Fruit fly (Drosophila melanogaster) whole organism, wandering third instar larva: Measurements from ENCODE around the gene CG13876.
A peak's percentile ranks its signal among the peaks of the same experiment; 100 is the strongest.

ENCODE experiments used
- Abd-B ChIP-seq: fragments of >200 bp; optimal IDR thresholded peaks from 2 replicates; lab custom pipeline; 2017; ENCODE audit warnings: missing biosample characterization, missing genetic modification characterization
- CG32264 ChIP-seq: fragments of 200-800 bp; sonication (Bioruptor generic); optimal IDR thresholded peaks from 2 replicates; lab custom pipeline; 2016; ENCODE audit warnings: missing biosample characterization, missing genetic modification characterization
- CG9705 ChIP-seq: fragments of 200-800 bp; sonication (Bioruptor generic); optimal IDR thresholded peaks from 2 replicates; lab custom pipeline; 2018; ENCODE audit warnings: missing biosample characterization, mild to moderate bottlenecking, missing genetic modification characterization
- CrebA ChIP-seq: fragments of 200-800 bp; sonication (Bioruptor generic); optimal IDR thresholded peaks from 2 replicates; lab custom pipeline; 2016; ENCODE audit warnings: missing biosample characterization, mild to moderate bottlenecking, missing genetic modification characterization, borderline replicate concordance
- Dif ChIP-seq: fragments of 200-275, 200-300 bp; sonication (Bioruptor generic); optimal IDR thresholded peaks from 2 replicates; lab custom pipeline; 2018; ENCODE audit warnings: missing biosample characterization, missing genetic modification characterization; ENCODE audit not compliant: partially characterized antibody
- GATAd ChIP-seq: sonication (Bioruptor generic); optimal IDR thresholded peaks from 2 replicates; lab custom pipeline; 2016; ENCODE audit warnings: missing biosample characterization, missing genetic modification characterization
- HLH106 ChIP-seq: fragments of 200-800 bp; optimal IDR thresholded peaks from 3 replicates; lab custom pipeline; 2019; ENCODE audit warnings: missing biosample characterization, mild to moderate bottlenecking, missing genetic modification characterization, moderate library complexity
- Hnf4 ChIP-seq: fragments of 200-800 bp; sonication (Bioruptor generic); optimal IDR thresholded peaks from 2 replicates; lab custom pipeline; 2016; ENCODE audit warnings: missing biosample characterization, mild to moderate bottlenecking, missing genetic modification characterization
- Hr78 ChIP-seq: fragments of >200 bp; optimal IDR thresholded peaks from 2 replicates; lab custom pipeline; 2017; ENCODE audit warnings: missing biosample characterization, missing genetic modification characterization
- Hr83 ChIP-seq: fragments of 200-300 bp; sonication (Bioruptor generic); optimal IDR thresholded peaks from 2 replicates; lab custom pipeline; 2016; ENCODE audit warnings: missing biosample characterization, mild to moderate bottlenecking, missing genetic modification characterization, moderate library complexity; ENCODE audit not compliant: poor library complexity, severe bottlenecking
- Jra ChIP-seq: sonication (Bioruptor generic); optimal IDR thresholded peaks from 2 replicates; lab custom pipeline; 2016; ENCODE audit warnings: missing biosample characterization, missing genetic modification characterization
- Mio ChIP-seq: sonication (Bioruptor generic); optimal IDR thresholded peaks from 2 replicates; lab custom pipeline; 2016; ENCODE audit warnings: missing biosample characterization, missing genetic modification characterization
- Myc ChIP-seq: fragments of >200 bp; optimal IDR thresholded peaks from 2 replicates; lab custom pipeline; 2017
- N ChIP-seq: fragments of >200 bp; optimal IDR thresholded peaks from 2 replicates; lab custom pipeline; 2018; ENCODE audit warnings: missing biosample characterization, missing external identifiers, missing genetic modification characterization
- OdsH ChIP-seq: fragments of 200-800 bp; sonication (Bioruptor generic); optimal IDR thresholded peaks from 2 replicates; lab custom pipeline; 2016; ENCODE audit warnings: missing biosample characterization, mild to moderate bottlenecking, missing genetic modification characterization
- Rel ChIP-seq, 2 experiments: fragments of 200-800 bp; sonication (Bioruptor generic) in 1 of 2; optimal IDR thresholded peaks; 2 replicates in 1 of 2; 3 replicates in 1 of 2; lab custom pipeline; 2016 to 2019; ENCODE audit warnings: mild to moderate bottlenecking in 2 of 2, missing biosample characterization in 2 of 2, missing genetic modification characterization in 2 of 2, moderate library complexity in 1 of 2
- Sp1 ChIP-seq: fragments of 200-800 bp; sonication (Bioruptor generic); optimal IDR thresholded peaks from 3 replicates; lab custom pipeline; 2019; ENCODE audit warnings: missing biosample characterization, mild to moderate bottlenecking, missing genetic modification characterization, moderate library complexity
- Vsx2 ChIP-seq: fragments of 200-300, 225-300 bp; sonication (Bioruptor generic); optimal IDR thresholded peaks from 2 replicates; lab custom pipeline; 2018; ENCODE audit warnings: missing biosample characterization, missing genetic modification characterization; ENCODE audit not compliant: partially characterized antibody
- br ChIP-seq: fragments of 200-800 bp; sonication (Bioruptor generic); optimal IDR thresholded peaks from 2 replicates; lab custom pipeline; 2016; ENCODE audit warnings: missing biosample characterization, missing genetic modification characterization
- brk ChIP-seq: fragments of 200-800 bp; sonication (Bioruptor generic); optimal IDR thresholded peaks from 2 replicates; lab custom pipeline; 2016; ENCODE audit warnings: missing biosample characterization, mild to moderate bottlenecking, missing genetic modification characterization
- dl ChIP-seq, 2 experiments: fragments of 175-275, 200-275 bp in 1 of 2; fragments of 200-275 bp in 1 of 2; sonication (Bioruptor generic); optimal IDR thresholded peaks; lab custom pipeline; 2018; ENCODE audit warnings: mild to moderate bottlenecking in 2 of 2, missing biosample characterization in 2 of 2, missing genetic modification characterization in 2 of 2, moderate library complexity in 2 of 2; ENCODE audit not compliant: partially characterized antibody in 2 of 2, insufficient read depth in 1 of 2
- dmrt93B ChIP-seq: fragments of 200-800 bp; sonication (Bioruptor generic); optimal IDR thresholded peaks from 2 replicates; lab custom pipeline; 2018; ENCODE audit warnings: missing biosample characterization, mild to moderate bottlenecking, missing genetic modification characterization
- dsf ChIP-seq: sonication (Bioruptor generic); optimal IDR thresholded peaks from 2 replicates; lab custom pipeline; 2016; ENCODE audit warnings: missing biosample characterization, missing genetic modification characterization, borderline replicate concordance
- ey ChIP-seq: fragments of 200-800 bp; sonication (Bioruptor generic); optimal IDR thresholded peaks from 2 replicates; lab custom pipeline; 2016; ENCODE audit warnings: missing biosample characterization, missing genetic modification characterization
- foxo ChIP-seq, 2 experiments: fragments of 200-800 bp; sonication (Bioruptor generic); optimal IDR thresholded peaks; 2 replicates in 1 of 2; 3 replicates in 1 of 2; lab custom pipeline; 2016 to 2017; ENCODE audit warnings: missing biosample characterization in 2 of 2, missing genetic modification characterization in 2 of 2
- fru ChIP-seq: fragments of 200-800 bp; sonication (Bioruptor generic); optimal IDR thresholded peaks from 3 replicates; lab custom pipeline; 2016; ENCODE audit warnings: missing biosample characterization, mild to moderate bottlenecking, missing genetic modification characterization
- lola ChIP-seq: fragments of >200 bp; optimal IDR thresholded peaks from 2 replicates; lab custom pipeline; 2017; ENCODE audit warnings: missing biosample characterization, missing genetic modification characterization
- pan ChIP-seq: fragments of >200 bp; optimal IDR thresholded peaks from 2 replicates; lab custom pipeline; 2017
- psq ChIP-seq: fragments of 200-800 bp; sonication (Bioruptor generic); optimal IDR thresholded peaks from 3 replicates; lab custom pipeline; 2017; ENCODE audit warnings: missing biosample characterization, mild to moderate bottlenecking, missing genetic modification characterization, moderate library complexity
- rgr ChIP-seq: fragments of 200-800 bp; sonication (Bioruptor generic); optimal IDR thresholded peaks from 3 replicates; lab custom pipeline; 2016; ENCODE audit warnings: missing biosample characterization, mild to moderate bottlenecking, missing genetic modification characterization
- sage ChIP-seq: fragments of 200-800 bp; sonication (Bioruptor generic); optimal IDR thresholded peaks from 2 replicates; lab custom pipeline; 2016; ENCODE audit warnings: missing biosample characterization, mild to moderate bottlenecking, missing genetic modification characterization
- sv ChIP-seq: fragments of 200-800 bp; sonication (Bioruptor generic); optimal IDR thresholded peaks from 3 replicates; lab custom pipeline; 2016; ENCODE audit warnings: missing biosample characterization, missing genetic modification characterization
- tai ChIP-seq: sonication (Bioruptor generic); optimal IDR thresholded peaks from 2 replicates; lab custom pipeline; 2016; ENCODE audit warnings: missing biosample characterization, missing genetic modification characterization
- usp ChIP-seq: fragments of >200 bp; optimal IDR thresholded peaks from 2 replicates; lab custom pipeline; 2017; ENCODE audit warnings: missing biosample characterization, missing genetic modification characterization
- woc ChIP-seq: sonication (Bioruptor generic); optimal IDR thresholded peaks from 2 replicates; lab custom pipeline; 2016; ENCODE audit warnings: missing biosample characterization, mild to moderate bottlenecking, missing genetic modification characterization

CG13876 gene

DNA sequence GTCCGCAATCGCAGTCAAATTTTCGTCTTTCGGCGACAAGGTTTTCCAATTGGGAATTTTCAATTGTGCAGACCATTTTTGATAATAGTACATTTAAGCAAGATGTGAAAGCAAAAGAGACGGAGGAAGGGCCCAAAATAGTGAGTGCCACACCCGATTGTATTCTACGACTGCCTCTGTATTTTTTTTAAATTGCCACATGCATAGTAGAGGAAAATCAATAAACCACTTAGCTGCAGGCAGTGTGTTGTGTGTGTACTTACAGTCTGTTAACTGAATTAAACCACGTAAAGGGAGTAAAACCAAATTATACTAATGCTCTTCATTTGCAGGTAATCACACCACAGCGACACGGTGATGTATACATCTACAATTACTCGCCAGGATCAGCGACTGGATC lies 34.2 kb upstream of the CG13876 start:
- TF ChIP-seq Hnf4 (GFP tag; lab: Kevin White, UChicago) (no peak), CrebA (no peak), N (GFP tag; lab: Kevin White, UChicago) (no peak), CG32264 (GFP tag; lab: Kevin White, UChicago) (no peak), HLH106 (tag; lab: Kevin White, UChicago) (no peak), fru (GFP tag; lab: Kevin White, UChicago) (no peak), usp (GFP tag; lab: Kevin White, UChicago) (no peak), GATAd (GFP tag; lab: Kevin White, UChicago) (no peak), Mio (GFP tag; lab: Kevin White, UChicago) (no peak), dsf (GFP tag; lab: Kevin White, UChicago) (no peak), sv (GFP tag; lab: Kevin White, UChicago) (no peak), rgr (GFP tag; lab: Kevin White, UChicago) (no peak), dl (GFP tag; optimal IDR thresholded peaks at IDR 0.05; lab: Kevin White, UChicago; ENCODE audit: insufficient read depth in 1 of 2, partially characterized antibody in 2 of 2) (no peak), Abd-B (GFP tag; lab: Kevin White, UChicago) (no peak), CG9705 (GFP tag; lab: Kevin White, UChicago) (no peak), Vsx2 (GFP tag; lab: Kevin White, UChicago) (no peak)

DNA sequence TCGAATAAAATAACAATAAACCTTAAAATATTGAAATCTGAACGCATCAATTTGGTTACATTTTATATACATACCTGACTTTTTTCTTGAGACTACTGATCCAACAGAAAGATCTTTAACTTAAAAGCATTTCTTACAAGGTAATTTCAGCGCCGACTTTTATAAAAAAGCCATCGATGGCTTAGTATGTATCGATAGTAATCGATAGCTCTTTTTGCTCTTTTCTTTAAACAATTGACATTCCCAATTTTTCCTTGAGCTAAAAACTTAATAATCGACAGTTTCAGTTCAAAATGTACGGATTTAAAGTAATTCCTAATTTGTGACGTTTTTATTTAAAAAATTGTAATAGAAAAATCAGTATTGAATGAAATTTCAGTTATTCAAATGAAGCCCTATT lies 31.4 kb upstream of the CG13876 start:
- TF ChIP-seq Hr78 (no peak), Jra (peak; percentile 54), dsf (GFP tag; lab: Kevin White, UChicago) (no peak), woc (GFP tag; lab: Kevin White, UChicago) (peak; percentile 10), foxo (GFP tag; optimal IDR thresholded peaks at IDR 0.05; lab: Kevin White, UChicago) (no peak)

dm6 chr3L:175949-176348 lies 30.0 kb upstream of the CG13876 start, which contains the start of gene CG7049:
Gene CG7049 (minus strand): TSS chr3L:176228.
- TF ChIP-seq Myc (peak; percentile 86), N (GFP tag; lab: Kevin White, UChicago) (peak; percentile 50), OdsH (GFP tag; lab: Kevin White, UChicago) (no peak), pan (lab: Kevin White, UChicago) (no peak), ey (GFP tag; lab: Kevin White, UChicago) (no peak)

- TF ChIP-seq HLH106 (tag; lab: Kevin White, UChicago) (no peak), tai (no peak), brk (no peak), psq (no peak), dmrt93B (GFP tag; lab: Kevin White, UChicago) (no peak), sv (GFP tag; lab: Kevin White, UChicago) (no peak), rgr (GFP tag; lab: Kevin White, UChicago) (no peak), br (no peak), woc (GFP tag; lab: Kevin White, UChicago) (no peak), sage (GFP tag; lab: Kevin White, UChicago) (no peak), lola (GFP tag; lab: Kevin White, UChicago) (no peak), OdsH (GFP tag; lab: Kevin White, UChicago) (no peak), Vsx2 (GFP tag; lab: Kevin White, UChicago) (no peak), Abd-B (GFP tag; lab: Kevin White, UChicago) (no peak), dl (GFP tag; optimal IDR thresholded peaks at IDR 0.05; lab: Kevin White, UChicago; ENCODE audit: insufficient read depth in 1 of 2, partially characterized antibody in 2 of 2) (no peak), Hnf4 (GFP tag; lab: Kevin White, UChicago) (no peak), N (GFP tag; lab: Kevin White, UChicago) (no peak)
- TF ChIP-seq, all 38 proteins: peak for 0
Measured at dm6 chr3L:177938-178337, 28.0 kb upstream of the CG13876 start.

dm6 chr3L:178445-178844 lies 27.5 kb upstream of the CG13876 start:
- TF ChIP-seq sv (GFP tag; lab: Kevin White, UChicago) (no peak), Dif (peak; percentile 79), pan (lab: Kevin White, UChicago) (no peak), foxo (GFP tag; optimal IDR thresholded peaks at IDR 0.05; lab: Kevin White, UChicago) (no peak), tai (no peak), fru (GFP tag; lab: Kevin White, UChicago) (no peak), ey (GFP tag; lab: Kevin White, UChicago) (no peak), Vsx2 (GFP tag; lab: Kevin White, UChicago) (peak; percentile 53), Sp1 (peak; percentile 5), Hr83 (GFP tag; lab: Kevin White, UChicago) (peak; percentile 37), Jra (peak; percentile 25), dl (GFP tag; optimal IDR thresholded peaks at IDR 0.05; lab: Kevin White, UChicago; ENCODE audit: insufficient read depth in 1 of 2, partially characterized antibody in 2 of 2) (peak in 1 of 2 experiments; percentile 34), Rel (GFP tag; optimal IDR thresholded peaks at IDR 0.05; lab: Kevin White, UChicago) (no peak), Rel (tag; optimal IDR thresholded peaks at IDR 0.05; lab: Kevin White, UChicago) (no peak), N (GFP tag; lab: Kevin White, UChicago) (no peak), CG32264 (GFP tag; lab: Kevin White, UChicago) (no peak), psq (peak; percentile 13)
- TF ChIP-seq, all 38 proteins: peak for 7
